Worm (Caenorhabditis elegans): Measurements from ENCODE around the gene F59F5.5.

- no peak for TF ChIP-seq xnd-1 (tag; optimal IDR thresholded peaks at IDR 0.05)
- TF ChIP-seq Y53F4B.3 (GFP tag; IDR thresholded peaks at IDR 0.05) = no peak
- no peak for TF ChIP-seq Y79H2A.3 (GFP tag; conservative IDR thresholded peaks at IDR 0.05)
- no peak for TF ChIP-seq sdz-38 (tag; optimal IDR thresholded peaks at IDR 0.05)
- TF ChIP-seq unc-62 (GFP tag; optimal IDR thresholded peaks at IDR 0.05) = no peak
- no peak for TF ChIP-seq ama-1 (optimal IDR thresholded peaks at IDR 0.05)
- no peak for TF ChIP-seq ama-1 (GFP tag; optimal IDR thresholded peaks at IDR 0.05)
- no peak for TF ChIP-seq lsl-1 (GFP tag; optimal IDR thresholded peaks at IDR 0.05)
- no peak for TF ChIP-seq akir-1 (GFP tag; optimal IDR thresholded peaks at IDR 0.05)
- no peak for TF ChIP-seq ztf-25 (GFP tag; IDR thresholded peaks at IDR 0.05)
- TF ChIP-seq zfh-2 (GFP tag; conservative IDR thresholded peaks at IDR 0.05) = no peak
- TF ChIP-seq B0261.1 (tag; optimal IDR thresholded peaks at IDR 0.05) = no peak
- TF ChIP-seq snpc-4 (GFP tag; optimal IDR thresholded peaks at IDR 0.05) = no peak
- no peak for TF ChIP-seq snpc-4 (tag; optimal IDR thresholded peaks at IDR 0.05)
These were observed 30.6 kb downstream of the F59F5.5 start for ce11 chrX:10576410-10576809.

Measured in whole organism, young adult.